Fruit fly (Drosophila melanogaster): ENCODE results near the gene spdi.

Gene spdi

dm6 chrX:625157-625627 is 5.2 kb upstream of the spdi start, which contains the start of the genes CG13364 and Hinfp (continued):
- TF ChIP-seq insv (GFP tag; optimal IDR thresholded peaks at IDR 0.05) (no peak), Sin3A (optimal IDR thresholded peaks at IDR 0.05) (peak; percentile 33), bbx (GFP tag; IDR thresholded peaks at IDR 0.05; ENCODE audit: partially characterized antibody) (peak; percentile 82), Hmx (GFP tag; optimal IDR thresholded peaks at IDR 0.05) (no peak), trh (GFP tag; optimal IDR thresholded peaks at IDR 0.05) (no peak), Dbx (GFP tag; IDR thresholded peaks at IDR 0.05) (no peak), Deaf1 (tag; optimal IDR thresholded peaks at IDR 0.05) (no peak), CG15269 (tag; optimal IDR thresholded peaks at IDR 0.05) (no peak), CG18619 (GFP tag; optimal IDR thresholded peaks at IDR 0.05) (no peak), stc (GFP tag; IDR thresholded peaks at IDR 0.05) (no peak), abd-A (tag; optimal IDR thresholded peaks at IDR 0.05) (no peak), CG2875 (GFP tag; optimal IDR thresholded peaks at IDR 0.05) (no peak), Meics (GFP tag; optimal IDR thresholded peaks at IDR 0.05) (peak; percentile 25), CG12219 (GFP tag; optimal IDR thresholded peaks at IDR 0.05) (no peak), Doc3 (GFP tag; IDR thresholded peaks at IDR 0.05; ENCODE audit: partially characterized antibody) (peak; percentile 67; the same call in 2 of the 3 replicates), lmd (GFP tag; IDR thresholded peaks at IDR 0.05) (no peak), pum (GFP tag; optimal IDR thresholded peaks at IDR 0.05) (no peak), CG17829 (tag; optimal IDR thresholded peaks at IDR 0.05) (peak; percentile 54), Scr (GFP tag; IDR thresholded peaks at IDR 0.05; ENCODE audit: partially characterized antibody) (peak; percentile 83), nerfin-2 (GFP tag; IDR thresholded peaks at IDR 0.05; ENCODE audit: partially characterized antibody) (peak; percentile 89), CG2116 (GFP tag; optimal IDR thresholded peaks at IDR 0.05) (peak; percentile 84), fd102C (GFP tag; optimal IDR thresholded peaks at IDR 0.05) (no peak), CG12659 (GFP tag; optimal IDR thresholded peaks at IDR 0.05) (peak; percentile 39), crc (GFP tag; optimal IDR thresholded peaks at IDR 0.05) (no peak), Optix (GFP tag; IDR thresholded peaks at IDR 0.05) (no peak), CG12391 (tag; optimal IDR thresholded peaks at IDR 0.05) (peak; percentile 39), bsh (GFP tag; optimal IDR thresholded peaks at IDR 0.05) (no peak), aop (GFP tag; IDR thresholded peaks at IDR 0.05) (no peak), CG4282 (GFP tag; optimal IDR thresholded peaks at IDR 0.05) (no peak), cato (GFP tag; optimal IDR thresholded peaks at IDR 0.05; ENCODE audit: borderline replicate concordance) (no peak), caup (GFP tag; optimal IDR thresholded peaks at IDR 0.05; ENCODE audit: severe bottlenecking) (no peak), corto (GFP tag; optimal IDR thresholded peaks at IDR 0.05) (no peak), CG6254 (GFP tag; optimal IDR thresholded peaks at IDR 0.05) (no peak), nmo (GFP tag; optimal IDR thresholded peaks at IDR 0.05) (peak; percentile 33), CG8290 (GFP tag; optimal IDR thresholded peaks at IDR 0.05) (peak; percentile 24), CG8290 (tag; optimal IDR thresholded peaks at IDR 0.05) (no peak), CG7357 (GFP tag; IDR thresholded peaks at IDR 0.05) (no peak), CG7928 (GFP tag; optimal IDR thresholded peaks at IDR 0.05) (no peak), Spps (tag; optimal IDR thresholded peaks at IDR 0.05) (no peak), hbn (GFP tag; IDR thresholded peaks at IDR 0.05; ENCODE audit: partially characterized antibody) (peak; percentile 64; the same call in 1 of the 2 replicates), eyg (GFP tag; optimal IDR thresholded peaks at IDR 0.05) (no peak), dysf (GFP tag; IDR thresholded peaks at IDR 0.05) (no peak), CG3163 (GFP tag; optimal IDR thresholded peaks at IDR 0.05) (no peak), nerfin-1 (tag; optimal IDR thresholded peaks at IDR 0.05) (peak; percentile 10), CG9817 (tag; optimal IDR thresholded peaks at IDR 0.05) (no peak), CG14710 (tag; optimal IDR thresholded peaks at IDR 0.05) (peak; percentile 50), maf-S (GFP tag; optimal IDR thresholded peaks at IDR 0.05) (no peak), unpg (GFP tag; optimal IDR thresholded peaks at IDR 0.05) (no peak), CG15479 (GFP tag; optimal IDR thresholded peaks at IDR 0.05) (no peak), ap (GFP tag; IDR thresholded peaks at IDR 0.05) (no peak), toy (GFP tag; IDR thresholded peaks at IDR 0.05) (no peak)
